Worm (Caenorhabditis elegans) whole organism, L1 larva: ENCODE measurements around the gene hpk-1.
"Not testable (repeated sequence)": the region's sequence is repeated elsewhere in the genome, so short reads cannot be mapped to it uniquely, and the experiment has no call there.

Experiments
- C16A3.4 ChIP-seq: fragments of 150-350 bp; optimal IDR thresholded peaks from 2 replicates; lab custom pipeline; 2014; ENCODE audit warnings: missing biosample characterization, missing genetic modification characterization
- C34B4.2 ChIP-seq: sonication (generic microtip); optimal IDR thresholded peaks from 2 replicates; lab custom pipeline; 2017; ENCODE audit warnings: mild to moderate bottlenecking, missing genetic modification characterization, missing compliant biosample characterization
- ceh-82 ChIP-seq, 3 experiments: fragments of 150-350 bp in 1 of 3; sonication (generic microtip) in 2 of 3; optimal IDR thresholded peaks; 2 replicates each; lab custom pipeline; 2014 to 2017; ENCODE audit warnings: missing biosample characterization in 3 of 3, missing genetic modification characterization in 3 of 3
- dpl-1 ChIP-seq, 3 experiments: fragments of 150-350 bp in 2 of 3; sonication (generic microtip) in 1 of 3; optimal IDR thresholded peaks; 2 replicates each; lab custom pipeline; 2014 to 2017; ENCODE audit warnings: missing biosample characterization in 3 of 3, missing genetic modification characterization in 3 of 3, missing genetic modification reagents in 3 of 3
- efl-1 ChIP-seq, 4 experiments: fragments of 150-350 bp; optimal IDR thresholded peaks in 3 of 4; peaks in 1 of 4; 1 replicate in 1 of 4; 2 replicates in 3 of 4; lab custom pipeline; 2014; ENCODE audit warnings: missing biosample characterization in 2 of 4, missing genetic modification characterization in 2 of 4, missing genetic modification reagents in 2 of 4
- egl-13 ChIP-seq: sonication (generic microtip); optimal IDR thresholded peaks from 2 replicates; lab custom pipeline; 2016; ENCODE audit warnings: missing genotype, missing genetic modification reagents, missing genetic modification characterization, missing compliant biosample characterization
- egl-27 ChIP-seq, 2 experiments: fragments of 150-350 bp in 1 of 2; sonication (generic microtip); optimal IDR thresholded peaks; 3 replicates each; lab custom pipeline; 2017 to 2018; ENCODE audit warnings: missing biosample characterization in 2 of 2, missing genetic modification characterization in 2 of 2, missing genetic modification reagents in 2 of 2
- elt-2 ChIP-seq: sonication (generic microtip); optimal IDR thresholded peaks from 2 replicates; lab custom pipeline; 2016; ENCODE audit warnings: missing genetic modification characterization, mild to moderate bottlenecking, inconsistent platforms, missing compliant biosample characterization, missing genetic modification reagents
- elt-3 ChIP-seq, 6 experiments: fragments of 150-350 bp in 1 of 6; sonication (generic microtip); optimal IDR thresholded peaks; 2 replicates each; lab custom pipeline; 2017 to 2018; ENCODE audit warnings: missing biosample characterization in 6 of 6, missing genetic modification characterization in 6 of 6, inconsistent platforms in 1 of 6
- fkh-8 ChIP-seq: sonication (generic microtip); optimal IDR thresholded peaks from 2 replicates; lab custom pipeline; 2016; ENCODE audit warnings: mild to moderate bottlenecking, missing genetic modification characterization, missing compliant biosample characterization
- fos-1 ChIP-seq: fragments of 150-350 bp; optimal IDR thresholded peaks from 2 replicates; lab custom pipeline; 2014; ENCODE audit warnings: missing biosample characterization, missing genetic modification characterization
- grh-1 ChIP-seq: fragments of 200-800 bp; sonication (Bioruptor generic); IDR thresholded peaks from 2 replicates; pipeline ENCODE4 v1.3.6; 2022; ENCODE audit warnings: missing genetic modification reagents, missing genetic modification characterization, missing compliant biosample characterization
- hlh-17 ChIP-seq: fragments of 200-800 bp; sonication (Bioruptor generic); optimal IDR thresholded peaks from 2 replicates; lab custom pipeline; 2018; ENCODE audit warnings: missing genetic modification characterization, mild to moderate bottlenecking, missing compliant biosample characterization, moderate library complexity, borderline replicate concordance
- irx-1 ChIP-seq: sonication (generic microtip); optimal IDR thresholded peaks from 2 replicates; lab custom pipeline; 2016; ENCODE audit warnings: missing genetic modification characterization, missing compliant biosample characterization
- jun-1 ChIP-seq: fragments of 150-350 bp; optimal IDR thresholded peaks from 2 replicates; lab custom pipeline; 2014; ENCODE audit warnings: missing biosample characterization, missing genetic modification reagents, missing genetic modification characterization
- lin-14 ChIP-seq: fragments of 200-800 bp; sonication (Bioruptor generic); optimal IDR thresholded peaks from 2 replicates; lab custom pipeline; 2018; ENCODE audit warnings: mild to moderate bottlenecking, missing genetic modification characterization, moderate library complexity, missing compliant biosample characterization
- lin-35 ChIP-seq, 2 experiments: fragments of 150-350 bp; optimal IDR thresholded peaks; 2 replicates each; lab custom pipeline; 2014; ENCODE audit warnings: missing biosample characterization in 2 of 2, missing genetic modification characterization in 2 of 2, missing genetic modification reagents in 2 of 2
- lir-3 ChIP-seq: sonication (generic microtip); optimal IDR thresholded peaks from 2 replicates; lab custom pipeline; 2016; ENCODE audit warnings: mild to moderate bottlenecking, missing genetic modification characterization, moderate library complexity, missing compliant biosample characterization; ENCODE audit not compliant: poor library complexity
- lsy-2 ChIP-seq, 2 experiments: fragments of 150-350 bp; optimal IDR thresholded peaks; 2 replicates each; lab custom pipeline; 2014; ENCODE audit warnings: missing biosample characterization in 2 of 2, missing genetic modification characterization in 2 of 2
- mdl-1 ChIP-seq, 2 experiments: fragments of 150-350 bp; optimal IDR thresholded peaks; 2 replicates each; lab custom pipeline; 2014 to 2017; ENCODE audit warnings: missing biosample characterization in 2 of 2, missing genetic modification characterization in 2 of 2, inconsistent platforms in 1 of 2
- mef-2 ChIP-seq: fragments of 150-350 bp; optimal IDR thresholded peaks from 2 replicates; lab custom pipeline; 2014; ENCODE audit warnings: missing biosample characterization, missing genetic modification characterization
- nhr-237 ChIP-seq: fragments of 150-350 bp; optimal IDR thresholded peaks from 2 replicates; lab custom pipeline; 2014; ENCODE audit warnings: missing biosample characterization, missing genetic modification characterization
- nhr-71 ChIP-seq: sonication (generic microtip); optimal IDR thresholded peaks from 2 replicates; lab custom pipeline; 2016; ENCODE audit warnings: mild to moderate bottlenecking, missing genetic modification characterization, moderate library complexity, missing compliant biosample characterization
- nhr-90 ChIP-seq: sonication (generic microtip); optimal IDR thresholded peaks from 2 replicates; lab custom pipeline; 2016; ENCODE audit warnings: mild to moderate bottlenecking, missing genetic modification characterization, missing compliant biosample characterization; ENCODE audit not compliant: poor library complexity
- pax-3 ChIP-seq: fragments of 200-800 bp; sonication (Bioruptor generic); optimal IDR thresholded peaks from 2 replicates; lab custom pipeline; 2018; ENCODE audit warnings: mild to moderate bottlenecking, missing genetic modification characterization, moderate library complexity, missing compliant biosample characterization
- skn-1 ChIP-seq: fragments of 150-350 bp; optimal IDR thresholded peaks from 2 replicates; lab custom pipeline; 2014; ENCODE audit warnings: missing biosample characterization, missing genetic modification characterization
- sptf-1 ChIP-seq: fragments of 150-350 bp; optimal IDR thresholded peaks from 2 replicates; lab custom pipeline; 2014; ENCODE audit warnings: missing biosample characterization, missing genetic modification characterization
- unc-86 ChIP-seq: sonication (generic microtip); optimal IDR thresholded peaks from 2 replicates; lab custom pipeline; 2016; ENCODE audit warnings: missing genetic modification characterization, missing compliant biosample characterization
- vab-15 ChIP-seq: sonication (generic microtip); optimal IDR thresholded peaks from 2 replicates; lab custom pipeline; 2017; ENCODE audit warnings: missing genotype, mild to moderate bottlenecking, missing genetic modification characterization, missing compliant biosample characterization
- zip-4 ChIP-seq: fragments of 200-800 bp; sonication (Bioruptor generic); optimal IDR thresholded peaks from 2 replicates; lab custom pipeline; 2018; ENCODE audit warnings: mild to moderate bottlenecking, missing genetic modification characterization, moderate library complexity, missing compliant biosample characterization

The hpk-1 gene

DNA sequence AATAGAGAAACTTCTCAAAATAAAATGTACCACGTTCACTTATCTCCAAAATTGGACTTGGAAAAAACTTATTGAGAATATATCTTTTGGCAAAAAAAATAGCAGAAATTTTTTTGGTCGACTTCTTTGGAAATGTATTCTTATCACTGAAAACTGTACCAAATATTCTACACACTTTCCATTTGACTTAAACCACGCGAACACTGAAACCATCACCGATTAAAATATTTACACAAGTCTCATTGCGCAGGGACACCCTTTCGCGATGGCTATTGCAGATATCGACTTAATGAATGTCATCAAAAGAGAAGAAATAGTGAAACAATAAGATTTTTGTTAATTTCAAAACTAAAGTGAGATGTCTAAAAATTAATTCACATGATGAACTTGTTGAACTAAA is 8.6 kb downstream of the hpk-1 start:
- no peak for TF ChIP-seq egl-13 (tag; lab: Kevin White, UChicago)
- TF ChIP-seq pax-3 (tag; lab: Kevin White, UChicago): peak; percentile 5
- peak in 1 of 2 experiments; percentile 75 for TF ChIP-seq lin-35 (GFP tag; optimal IDR thresholded peaks at IDR 0.05; lab: Kevin White, UChicago)
- peak in 1 of 2 experiments; percentile 22 for TF ChIP-seq efl-1 (optimal IDR thresholded peaks at IDR 0.05; lab: Kevin White, UChicago)
- TF ChIP-seq efl-1 (GFP tag; optimal IDR thresholded peaks at IDR 0.05 in 1 of 2; lab: Kevin White, UChicago): peak in 1 of 2 experiments; percentile 42
- TF ChIP-seq vab-15 (tag; lab: Kevin White, UChicago): no peak
- no peak for TF ChIP-seq C34B4.2 (tag; lab: Kevin White, UChicago)
- peak in 2 of 6 experiments; percentile 47 to 52 for TF ChIP-seq elt-3 (tag; optimal IDR thresholded peaks at IDR 0.05; lab: Kevin White, UChicago)
- TF ChIP-seq lir-3 (tag; lab: Kevin White, UChicago): peak; percentile 22
- no peak for TF ChIP-seq fos-1 (tag; lab: Kevin White, UChicago)
- TF ChIP-seq jun-1 (tag; lab: Kevin White, UChicago): peak; percentile 74
- peak; percentile 40 for TF ChIP-seq elt-2 (tag; lab: Kevin White, UChicago)
- peak in 2 of 3 experiments; percentile 23 to 60 for TF ChIP-seq ceh-82 (tag; optimal IDR thresholded peaks at IDR 0.05; lab: Kevin White, UChicago)
- TF ChIP-seq irx-1: no peak
- peak; percentile 50 for TF ChIP-seq fkh-8
- TF ChIP-seq zip-4 (GFP tag; lab: Kevin White, UChicago): peak; percentile 8
- TF ChIP-seq nhr-90: peak; percentile 50
- peak in 1 of 2 experiments; percentile 38 for TF ChIP-seq mdl-1 (tag; optimal IDR thresholded peaks at IDR 0.05; lab: Kevin White, UChicago)
- peak in 1 of 3 experiments; percentile 1 for TF ChIP-seq dpl-1 (GFP tag; optimal IDR thresholded peaks at IDR 0.05; lab: Kevin White, UChicago)
- TF ChIP-seq lsy-2 (tag; optimal IDR thresholded peaks at IDR 0.05; lab: Kevin White, UChicago): peak in 1 of 2 experiments; percentile 17
- no peak for TF ChIP-seq egl-27 (tag; optimal IDR thresholded peaks at IDR 0.05; lab: Kevin White, UChicago)
- no peak for TF ChIP-seq unc-86 (tag; lab: Kevin White, UChicago)
- peak; percentile 29 for TF ChIP-seq C16A3.4 (tag; lab: Kevin White, UChicago)
- TF ChIP-seq grh-1 (GFP tag; lab: Robert Waterston, UW): 0 out of 2 replicates have a peak, but pooled peaks have one; percentile 33
- TF ChIP-seq skn-1: peak; percentile 27

DNA sequence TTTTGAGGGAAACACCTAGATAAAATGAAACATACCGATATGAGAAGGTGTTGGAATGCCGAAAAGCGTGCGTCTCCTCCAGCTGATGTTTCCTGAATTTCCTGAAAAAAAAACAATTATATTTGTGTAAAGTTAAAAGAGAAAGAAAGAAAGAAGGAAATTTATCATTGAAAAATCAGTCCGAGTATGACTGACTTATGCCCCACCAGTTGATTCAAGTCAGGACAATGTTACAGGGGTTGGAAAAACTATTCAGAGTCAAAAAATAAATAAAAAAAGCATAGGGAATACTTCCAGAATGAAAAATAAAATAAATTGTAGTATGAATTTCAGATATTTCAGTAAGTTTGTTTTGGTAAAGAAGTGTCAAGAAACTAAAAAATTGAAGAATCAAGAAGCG is 9.7 kb downstream of the hpk-1 start, which contains the start of gene F20B6.9:
F20B6.9 (minus strand) TSS at position 101 of the 400 bp plus-strand sequence.
- not testable (repeated sequence) for TF ChIP-seq zip-4 (GFP tag; lab: Kevin White, UChicago); hlh-17; mef-2 (tag; lab: Kevin White, UChicago)

DNA sequence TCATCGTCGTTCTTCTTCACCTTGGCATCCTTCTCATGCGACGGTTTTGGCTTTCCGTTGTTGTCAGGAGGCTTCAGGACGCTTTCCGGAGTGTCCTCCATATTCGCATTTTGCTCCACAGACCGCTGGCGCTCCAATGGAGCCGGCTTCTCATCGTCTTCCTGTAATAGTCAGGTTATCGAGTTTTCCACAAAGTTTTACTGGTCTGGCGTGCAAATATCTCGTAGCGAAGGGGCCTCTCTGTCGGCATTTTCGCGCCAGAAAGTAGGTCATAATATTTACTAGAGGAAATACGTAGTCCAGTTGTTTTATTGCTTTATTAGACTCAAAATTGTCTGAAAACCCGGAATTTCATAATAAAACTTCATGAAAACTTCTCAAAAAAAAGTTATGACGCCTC is 15.0 kb downstream of the hpk-1 start, which contains the start of gene F20B6.6:
F20B6.6 (minus strand) TSS at position 101 of the 400 bp plus-strand sequence.
- TF ChIP-seq C16A3.4 (tag; lab: Kevin White, UChicago); nhr-237 (tag; lab: Kevin White, UChicago); nhr-71: not testable (repeated sequence)

DNA sequence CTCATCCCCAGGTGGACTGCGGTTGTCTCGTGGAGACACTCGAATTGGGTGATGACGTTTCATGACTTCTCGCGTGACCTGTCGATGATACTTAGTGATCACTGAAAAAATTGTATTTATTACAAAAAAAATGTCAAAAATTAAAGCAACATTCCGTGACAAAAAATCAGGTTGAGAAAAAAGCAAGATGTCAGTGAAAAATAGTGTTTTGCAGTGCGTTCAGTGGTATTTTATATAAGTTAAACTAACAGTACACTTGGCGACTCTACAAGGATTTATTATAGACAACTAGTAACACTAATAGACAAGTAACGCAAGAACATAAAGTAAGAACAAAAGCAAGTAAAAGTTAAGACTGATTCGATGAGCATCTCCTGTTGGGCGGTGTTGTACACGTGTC is 17.3 kb downstream of the hpk-1 start, which contains the start of gene F20B6.5:
F20B6.5 (minus strand) TSS at position 101 of the 400 bp plus-strand sequence.
- TF ChIP-seq pax-3 (tag; lab: Kevin White, UChicago); egl-13 (tag; lab: Kevin White, UChicago); sptf-1: not testable (repeated sequence)

DNA sequence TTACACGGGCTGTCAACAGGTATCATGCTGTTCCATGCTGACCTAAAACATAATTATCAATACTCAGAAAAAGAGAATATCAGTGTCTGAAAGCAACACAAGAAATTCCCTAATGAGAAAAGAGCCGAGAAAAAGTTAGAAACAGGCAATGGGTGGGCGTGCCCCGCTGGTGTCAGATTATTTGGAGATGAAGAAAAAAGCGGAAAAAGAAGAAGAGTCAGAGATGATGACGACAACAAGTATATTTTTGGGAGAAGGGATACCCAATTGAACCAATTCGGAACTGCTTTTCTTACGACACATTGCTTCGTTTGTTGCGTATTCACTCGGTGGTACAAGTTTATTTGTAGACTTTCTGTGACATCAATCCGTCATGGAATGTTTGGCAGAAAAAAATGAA is 20.7 kb downstream of the hpk-1 start, which contains the start of gene F20B6.4:
F20B6.4 (minus strand) TSS at position 101 of the 400 bp plus-strand sequence.
- TF ChIP-seq lin-14: peak; percentile 42
- no peak for TF ChIP-seq hlh-17
